Worm (Caenorhabditis elegans) whole organism, late embryonic: Measurements from ENCODE around the gene mltn-11.

Source experiments
- C08G9.2 ChIP-seq: sonication (generic microtip); optimal IDR thresholded peaks from 2 replicates; lab custom pipeline; 2016; ENCODE audit warnings: mild to moderate bottlenecking, missing genetic modification characterization, moderate library complexity, missing compliant biosample characterization
- dve-1 ChIP-seq: sonication (generic microtip); optimal IDR thresholded peaks from 2 replicates; lab custom pipeline; 2017; ENCODE audit warnings: antibody characterized with exemption, mild to moderate bottlenecking, missing genetic modification characterization, missing compliant biosample characterization
- sox-4 ChIP-seq: sonication (generic microtip); optimal IDR thresholded peaks from 2 replicates; lab custom pipeline; 2017; ENCODE audit warnings: mild to moderate bottlenecking, missing genetic modification characterization, inconsistent platforms, missing compliant biosample characterization
- tbx-2 ChIP-seq: sonication (generic microtip); optimal IDR thresholded peaks from 2 replicates; lab custom pipeline; 2016; ENCODE audit warnings: missing genetic modification characterization, missing compliant biosample characterization

DNA sequence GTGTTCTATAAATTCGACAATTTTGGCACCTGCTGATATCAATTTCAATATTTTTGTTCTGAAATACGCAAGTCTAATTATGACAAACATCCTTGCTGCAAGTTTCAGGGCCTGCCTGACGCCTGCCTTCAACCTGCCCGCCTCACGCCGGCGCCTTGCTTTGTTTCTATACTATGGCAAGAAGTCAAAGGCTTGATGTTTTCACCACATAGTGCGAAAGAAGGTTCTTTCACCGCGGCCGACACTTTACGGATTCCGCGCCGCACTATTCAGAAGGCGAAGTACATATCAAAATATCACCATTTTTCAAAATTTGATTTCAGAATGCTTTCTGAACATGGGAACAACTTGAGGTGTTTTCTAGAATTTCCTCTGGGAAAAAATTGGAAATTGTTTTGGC, 46.5 kb upstream of the mltn-11 start:
- TF ChIP-seq C08G9.2 (tag; lab: Kevin White, UChicago), result no peak
- no peak for TF ChIP-seq sox-4 (tag; lab: Kevin White, UChicago)
- TF ChIP-seq dve-1, result no peak
- TF ChIP-seq tbx-2 (tag; lab: Kevin White, UChicago), result no peak
